Worm (Caenorhabditis elegans): Measurements from ENCODE around the gene C27H6.9.

Gene C27H6.9

DNA sequence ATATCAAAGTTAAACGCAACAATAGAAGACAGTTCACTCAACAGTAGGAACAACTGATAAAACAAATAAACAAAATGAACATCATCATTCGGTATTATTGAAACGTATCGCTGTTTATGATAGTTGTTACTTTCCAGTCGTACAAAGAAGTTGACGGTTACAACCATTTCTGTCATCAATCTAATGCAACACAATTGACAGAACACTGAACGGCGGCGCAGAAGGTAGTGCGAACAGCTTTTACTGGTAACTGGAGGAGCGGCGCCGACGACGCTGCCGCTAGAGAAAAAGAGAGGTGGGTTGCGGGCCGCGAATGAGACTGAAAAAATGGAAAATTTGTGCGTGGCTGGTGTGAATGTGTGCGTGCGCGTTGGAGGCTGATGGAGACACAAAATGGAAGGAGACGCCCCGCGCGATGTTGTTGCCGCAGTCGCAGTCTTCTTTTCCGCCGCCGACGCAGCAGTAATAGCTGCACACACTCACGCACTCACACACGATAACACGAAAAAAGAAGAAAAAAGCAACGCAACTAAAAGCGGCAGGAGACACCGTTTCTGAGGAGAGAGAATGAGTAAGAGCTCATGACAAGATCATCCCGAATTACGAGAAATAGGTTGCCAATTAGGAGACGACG is 18.4 kb upstream of the C27H6.9 start:
- TF ChIP-seq pqm-1 (tag; optimal IDR thresholded peaks at IDR 0.05) (no peak), nhr-28 (tag; optimal IDR thresholded peaks at IDR 0.05) (no peak), lin-39 (tag; optimal IDR thresholded peaks at IDR 0.05) (peak; percentile 61), nhr-25 (tag; optimal IDR thresholded peaks at IDR 0.05) (no peak), skn-1 (tag; optimal IDR thresholded peaks at IDR 0.05) (no peak), nfya-1 (tag; optimal IDR thresholded peaks at IDR 0.05; ENCODE audit: insufficient read depth) (peak; percentile 5), mdl-1 (tag; optimal IDR thresholded peaks at IDR 0.05) (no peak)

DNA sequence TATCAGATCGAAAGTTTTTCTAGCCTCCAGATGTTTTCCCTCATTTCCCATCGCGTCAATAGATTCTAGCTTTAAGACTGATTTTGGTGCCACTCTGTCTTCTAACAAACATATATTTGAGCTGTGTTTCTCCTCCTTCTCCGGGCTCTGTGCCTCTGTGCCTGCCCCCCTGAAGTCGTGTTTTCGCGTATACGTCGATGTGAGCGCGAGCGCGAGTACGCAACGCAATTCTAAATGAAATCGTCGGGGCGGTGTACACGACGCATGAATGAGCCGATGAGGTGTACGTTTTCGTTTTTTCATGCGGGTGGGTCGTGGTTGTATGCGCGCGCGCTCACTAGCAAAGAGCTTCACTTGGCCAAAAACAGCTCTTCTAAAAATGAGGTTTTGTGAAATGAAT is 16.8 kb upstream of the C27H6.9 start:
- TF ChIP-seq nhr-43 (tag; optimal IDR thresholded peaks at IDR 0.05; ENCODE audit: poor library complexity, severe bottlenecking) (no peak), elt-2 (tag; optimal IDR thresholded peaks at IDR 0.05) (no peak), nhr-77 (tag; optimal IDR thresholded peaks at IDR 0.05) (no peak), unc-62 (GFP tag; optimal IDR thresholded peaks at IDR 0.05) (no peak), eor-1 (tag; optimal IDR thresholded peaks at IDR 0.05) (no peak), nhr-237 (tag; optimal IDR thresholded peaks at IDR 0.05) (no peak), unc-39 (tag; optimal IDR thresholded peaks at IDR 0.05) (no peak), nfya-1 (tag; optimal IDR thresholded peaks at IDR 0.05; ENCODE audit: insufficient read depth) (no peak), R02D3.7 (tag; optimal IDR thresholded peaks at IDR 0.05) (no peak), elt-3 (tag; optimal IDR thresholded peaks at IDR 0.05) (no peak), aly-2 (tag; optimal IDR thresholded peaks at IDR 0.05) (no peak), nhr-28 (tag; optimal IDR thresholded peaks at IDR 0.05) (no peak), ztf-4 (tag; optimal IDR thresholded peaks at IDR 0.05) (no peak), daf-12 (tag; optimal IDR thresholded peaks at IDR 0.05) (no peak), fos-1 (tag; optimal IDR thresholded peaks at IDR 0.05) (no peak), mdl-1 (tag; optimal IDR thresholded peaks at IDR 0.05) (no peak), ceh-82 (tag; optimal IDR thresholded peaks at IDR 0.05) (no peak), nhr-25 (tag; optimal IDR thresholded peaks at IDR 0.05) (no peak)

- TF ChIP-seq ztf-11 (tag; optimal IDR thresholded peaks at IDR 0.05) (no peak), ceh-16 (tag; optimal IDR thresholded peaks at IDR 0.05) (peak; percentile 9), eor-1 (tag; optimal IDR thresholded peaks at IDR 0.05) (no peak), snpc-4 (tag; optimal IDR thresholded peaks at IDR 0.05) (peak; percentile 22), lin-15B (tag; optimal IDR thresholded peaks at IDR 0.05) (peak; percentile 21), nhr-23 (tag; optimal IDR thresholded peaks at IDR 0.05) (no peak), ceh-28 (tag; optimal IDR thresholded peaks at IDR 0.05) (no peak), pqm-1 (tag; optimal IDR thresholded peaks at IDR 0.05) (no peak), nfya-1 (tag; optimal IDR thresholded peaks at IDR 0.05; ENCODE audit: insufficient read depth) (peak; percentile 70), nhr-67 (tag; optimal IDR thresholded peaks at IDR 0.05) (no peak), nhr-28 (tag; optimal IDR thresholded peaks at IDR 0.05) (no peak), lsy-12 (tag; optimal IDR thresholded peaks at IDR 0.05) (peak; percentile 61), mdl-1 (tag; optimal IDR thresholded peaks at IDR 0.05) (no peak), ztf-4 (tag; optimal IDR thresholded peaks at IDR 0.05) (peak; percentile 76), R02D3.7 (tag; optimal IDR thresholded peaks at IDR 0.05) (peak; percentile 11), elt-2 (tag; optimal IDR thresholded peaks at IDR 0.05) (peak; percentile 52), egl-27 (tag; optimal IDR thresholded peaks at IDR 0.05) (no peak), mml-1 (tag; optimal IDR thresholded peaks at IDR 0.05) (no peak), fos-1 (tag; optimal IDR thresholded peaks at IDR 0.05) (no peak), fkh-10 (GFP tag; optimal IDR thresholded peaks at IDR 0.05) (no peak), unc-62 (GFP tag; optimal IDR thresholded peaks at IDR 0.05) (peak; percentile 16), aly-2 (tag; optimal IDR thresholded peaks at IDR 0.05) (no peak), skn-1 (tag; optimal IDR thresholded peaks at IDR 0.05) (peak; percentile 2), hmg-11 (tag; optimal IDR thresholded peaks at IDR 0.05) (peak; percentile 79), elt-1 (tag; optimal IDR thresholded peaks at IDR 0.05) (no peak), egl-5 (tag; optimal IDR thresholded peaks at IDR 0.05) (peak; percentile 59), sea-2 (GFP tag; optimal IDR thresholded peaks at IDR 0.05) (no peak), nhr-237 (tag; optimal IDR thresholded peaks at IDR 0.05) (no peak), zag-1 (tag; optimal IDR thresholded peaks at IDR 0.05) (no peak), nhr-25 (tag; optimal IDR thresholded peaks at IDR 0.05) (no peak), unc-39 (tag; optimal IDR thresholded peaks at IDR 0.05) (no peak), fkh-2 (tag; optimal IDR thresholded peaks at IDR 0.05) (no peak), ama-1 (optimal IDR thresholded peaks at IDR 0.05) (peak; percentile 53), nhr-76 (tag; optimal IDR thresholded peaks at IDR 0.05) (no peak), jun-1 (tag; optimal IDR thresholded peaks at IDR 0.05) (peak; percentile 2), ceh-9 (tag; optimal IDR thresholded peaks at IDR 0.05) (no peak), elt-3 (tag; optimal IDR thresholded peaks at IDR 0.05) (no peak), nhr-11 (tag; optimal IDR thresholded peaks at IDR 0.05) (no peak), nhr-43 (tag; optimal IDR thresholded peaks at IDR 0.05; ENCODE audit: poor library complexity, severe bottlenecking) (peak; percentile 62), lin-39 (tag; optimal IDR thresholded peaks at IDR 0.05) (peak; percentile 90), ceh-82 (tag; optimal IDR thresholded peaks at IDR 0.05) (peak; percentile 23), nhr-12 (tag; optimal IDR thresholded peaks at IDR 0.05) (no peak), daf-12 (tag; optimal IDR thresholded peaks at IDR 0.05) (no peak), tbx-2 (tag; optimal IDR thresholded peaks at IDR 0.05) (peak; percentile 67), pha-4 (tag; optimal IDR thresholded peaks at IDR 0.05) (no peak)
Measured at ce11 chrV:9970119-9970518, 12.5 kb upstream of the C27H6.9 start.

All from whole organism, L3 larva.